Fruit fly (Drosophila melanogaster) whole organism, wandering third instar larva: ENCODE measurements around the gene CG43098.

ENCODE experiments used
- Abd-B ChIP-seq: fragments of >200 bp; optimal IDR thresholded peaks from 2 replicates; lab custom pipeline; 2017; ENCODE audit warnings: missing biosample characterization, missing genetic modification characterization
- CG32264 ChIP-seq: fragments of 200-800 bp; sonication (Bioruptor generic); optimal IDR thresholded peaks from 2 replicates; lab custom pipeline; 2016; ENCODE audit warnings: missing biosample characterization, missing genetic modification characterization
- CG9705 ChIP-seq: fragments of 200-800 bp; sonication (Bioruptor generic); optimal IDR thresholded peaks from 2 replicates; lab custom pipeline; 2018; ENCODE audit warnings: missing biosample characterization, mild to moderate bottlenecking, missing genetic modification characterization
- CrebA ChIP-seq: fragments of 200-800 bp; sonication (Bioruptor generic); optimal IDR thresholded peaks from 2 replicates; lab custom pipeline; 2016; ENCODE audit warnings: missing biosample characterization, mild to moderate bottlenecking, missing genetic modification characterization, borderline replicate concordance
- Dfd ChIP-seq: fragments of >200 bp; optimal IDR thresholded peaks from 2 replicates; lab custom pipeline; 2017; ENCODE audit warnings: missing biosample characterization, missing genetic modification characterization
- Dif ChIP-seq: fragments of 200-275, 200-300 bp; sonication (Bioruptor generic); optimal IDR thresholded peaks from 2 replicates; lab custom pipeline; 2018; ENCODE audit warnings: missing biosample characterization, missing genetic modification characterization; ENCODE audit not compliant: partially characterized antibody
- GATAd ChIP-seq: sonication (Bioruptor generic); optimal IDR thresholded peaks from 2 replicates; lab custom pipeline; 2016; ENCODE audit warnings: missing biosample characterization, missing genetic modification characterization
- HLH106 ChIP-seq: fragments of 200-800 bp; optimal IDR thresholded peaks from 3 replicates; lab custom pipeline; 2019; ENCODE audit warnings: missing biosample characterization, mild to moderate bottlenecking, missing genetic modification characterization, moderate library complexity
- Hnf4 ChIP-seq: fragments of 200-800 bp; sonication (Bioruptor generic); optimal IDR thresholded peaks from 2 replicates; lab custom pipeline; 2016; ENCODE audit warnings: missing biosample characterization, mild to moderate bottlenecking, missing genetic modification characterization
- Hr78 ChIP-seq: fragments of >200 bp; optimal IDR thresholded peaks from 2 replicates; lab custom pipeline; 2017; ENCODE audit warnings: missing biosample characterization, missing genetic modification characterization
- Hr83 ChIP-seq: fragments of 200-300 bp; sonication (Bioruptor generic); optimal IDR thresholded peaks from 2 replicates; lab custom pipeline; 2016; ENCODE audit warnings: missing biosample characterization, mild to moderate bottlenecking, missing genetic modification characterization, moderate library complexity; ENCODE audit not compliant: poor library complexity, severe bottlenecking
- Jra ChIP-seq: sonication (Bioruptor generic); optimal IDR thresholded peaks from 2 replicates; lab custom pipeline; 2016; ENCODE audit warnings: missing biosample characterization, missing genetic modification characterization
- Mio ChIP-seq: sonication (Bioruptor generic); optimal IDR thresholded peaks from 2 replicates; lab custom pipeline; 2016; ENCODE audit warnings: missing biosample characterization, missing genetic modification characterization
- Myc ChIP-seq: fragments of >200 bp; optimal IDR thresholded peaks from 2 replicates; lab custom pipeline; 2017
- N ChIP-seq: fragments of >200 bp; optimal IDR thresholded peaks from 2 replicates; lab custom pipeline; 2018; ENCODE audit warnings: missing biosample characterization, missing external identifiers, missing genetic modification characterization
- OdsH ChIP-seq: fragments of 200-800 bp; sonication (Bioruptor generic); optimal IDR thresholded peaks from 2 replicates; lab custom pipeline; 2016; ENCODE audit warnings: missing biosample characterization, mild to moderate bottlenecking, missing genetic modification characterization
- Rel ChIP-seq, 2 experiments: fragments of 200-800 bp; sonication (Bioruptor generic) in 1 of 2; optimal IDR thresholded peaks; 2 replicates in 1 of 2; 3 replicates in 1 of 2; lab custom pipeline; 2016 to 2019; ENCODE audit warnings: mild to moderate bottlenecking in 2 of 2, missing biosample characterization in 2 of 2, missing genetic modification characterization in 2 of 2, moderate library complexity in 1 of 2
- Sp1 ChIP-seq: fragments of 200-800 bp; sonication (Bioruptor generic); optimal IDR thresholded peaks from 3 replicates; lab custom pipeline; 2019; ENCODE audit warnings: missing biosample characterization, mild to moderate bottlenecking, missing genetic modification characterization, moderate library complexity
- Vsx2 ChIP-seq: fragments of 200-300, 225-300 bp; sonication (Bioruptor generic); optimal IDR thresholded peaks from 2 replicates; lab custom pipeline; 2018; ENCODE audit warnings: missing biosample characterization, missing genetic modification characterization; ENCODE audit not compliant: partially characterized antibody
- br ChIP-seq: fragments of 200-800 bp; sonication (Bioruptor generic); optimal IDR thresholded peaks from 2 replicates; lab custom pipeline; 2016; ENCODE audit warnings: missing biosample characterization, missing genetic modification characterization
- brk ChIP-seq: fragments of 200-800 bp; sonication (Bioruptor generic); optimal IDR thresholded peaks from 2 replicates; lab custom pipeline; 2016; ENCODE audit warnings: missing biosample characterization, mild to moderate bottlenecking, missing genetic modification characterization
- dl ChIP-seq, 2 experiments: fragments of 175-275, 200-275 bp in 1 of 2; fragments of 200-275 bp in 1 of 2; sonication (Bioruptor generic); optimal IDR thresholded peaks; lab custom pipeline; 2018; ENCODE audit warnings: mild to moderate bottlenecking in 2 of 2, missing biosample characterization in 2 of 2, missing genetic modification characterization in 2 of 2, moderate library complexity in 2 of 2; ENCODE audit not compliant: partially characterized antibody in 2 of 2, insufficient read depth in 1 of 2
- dmrt93B ChIP-seq: fragments of 200-800 bp; sonication (Bioruptor generic); optimal IDR thresholded peaks from 2 replicates; lab custom pipeline; 2018; ENCODE audit warnings: missing biosample characterization, mild to moderate bottlenecking, missing genetic modification characterization
- dsf ChIP-seq: sonication (Bioruptor generic); optimal IDR thresholded peaks from 2 replicates; lab custom pipeline; 2016; ENCODE audit warnings: missing biosample characterization, missing genetic modification characterization, borderline replicate concordance
- ey ChIP-seq: fragments of 200-800 bp; sonication (Bioruptor generic); optimal IDR thresholded peaks from 2 replicates; lab custom pipeline; 2016; ENCODE audit warnings: missing biosample characterization, missing genetic modification characterization
- foxo ChIP-seq, 2 experiments: fragments of 200-800 bp; sonication (Bioruptor generic); optimal IDR thresholded peaks; 2 replicates in 1 of 2; 3 replicates in 1 of 2; lab custom pipeline; 2016 to 2017; ENCODE audit warnings: missing biosample characterization in 2 of 2, missing genetic modification characterization in 2 of 2
- fru ChIP-seq: fragments of 200-800 bp; sonication (Bioruptor generic); optimal IDR thresholded peaks from 3 replicates; lab custom pipeline; 2016; ENCODE audit warnings: missing biosample characterization, mild to moderate bottlenecking, missing genetic modification characterization
- h ChIP-seq: fragments of 200-800 bp; sonication (Bioruptor generic); optimal IDR thresholded peaks from 3 replicates; lab custom pipeline; 2016; ENCODE audit warnings: missing biosample characterization, mild to moderate bottlenecking, missing genetic modification characterization
- jim ChIP-seq: fragments of 175-275, 200-325 bp; sonication (Bioruptor generic); optimal IDR thresholded peaks from 2 replicates; lab custom pipeline; 2016; ENCODE audit warnings: missing biosample characterization, mild to moderate bottlenecking, missing genetic modification characterization
- lola ChIP-seq: fragments of >200 bp; optimal IDR thresholded peaks from 2 replicates; lab custom pipeline; 2017; ENCODE audit warnings: missing biosample characterization, missing genetic modification characterization
- pan ChIP-seq: fragments of >200 bp; optimal IDR thresholded peaks from 2 replicates; lab custom pipeline; 2017
- psq ChIP-seq: fragments of 200-800 bp; sonication (Bioruptor generic); optimal IDR thresholded peaks from 3 replicates; lab custom pipeline; 2017; ENCODE audit warnings: missing biosample characterization, mild to moderate bottlenecking, missing genetic modification characterization, moderate library complexity
- rgr ChIP-seq: fragments of 200-800 bp; sonication (Bioruptor generic); optimal IDR thresholded peaks from 3 replicates; lab custom pipeline; 2016; ENCODE audit warnings: missing biosample characterization, mild to moderate bottlenecking, missing genetic modification characterization
- sage ChIP-seq: fragments of 200-800 bp; sonication (Bioruptor generic); optimal IDR thresholded peaks from 2 replicates; lab custom pipeline; 2016; ENCODE audit warnings: missing biosample characterization, mild to moderate bottlenecking, missing genetic modification characterization
- sv ChIP-seq: fragments of 200-800 bp; sonication (Bioruptor generic); optimal IDR thresholded peaks from 3 replicates; lab custom pipeline; 2016; ENCODE audit warnings: missing biosample characterization, missing genetic modification characterization
- tai ChIP-seq: sonication (Bioruptor generic); optimal IDR thresholded peaks from 2 replicates; lab custom pipeline; 2016; ENCODE audit warnings: missing biosample characterization, missing genetic modification characterization
- usp ChIP-seq: fragments of >200 bp; optimal IDR thresholded peaks from 2 replicates; lab custom pipeline; 2017; ENCODE audit warnings: missing biosample characterization, missing genetic modification characterization
- woc ChIP-seq: sonication (Bioruptor generic); optimal IDR thresholded peaks from 2 replicates; lab custom pipeline; 2016; ENCODE audit warnings: missing biosample characterization, mild to moderate bottlenecking, missing genetic modification characterization

Gene CG43098

dm6 chr3L:3615082-3615481 is 43.8 kb upstream of the CG43098 start, which contains the start of gene CG10357:
Gene CG10357, plus strand, starts transcription at chr3L:3615382.
- TF ChIP-seq sage = no peak
- TF ChIP-seq GATAd = no peak
- TF ChIP-seq Vsx2 = no peak
- TF ChIP-seq Hnf4 (GFP tag; lab: Kevin White, UChicago) = no peak
- TF ChIP-seq Dfd = no peak
- TF ChIP-seq brk (GFP tag; lab: Kevin White, UChicago) = no peak
- no peak for TF ChIP-seq rgr (GFP tag; lab: Kevin White, UChicago)
- no peak for TF ChIP-seq Jra (GFP tag; lab: Kevin White, UChicago)
- no peak for TF ChIP-seq woc (GFP tag; lab: Kevin White, UChicago)
- no peak for TF ChIP-seq N (GFP tag; lab: Kevin White, UChicago)
- TF ChIP-seq pan (lab: Kevin White, UChicago) = no peak
- no peak for TF ChIP-seq foxo (GFP tag; optimal IDR thresholded peaks at IDR 0.05; lab: Kevin White, UChicago)
- no peak for TF ChIP-seq jim (GFP tag; lab: Kevin White, UChicago)
- TF ChIP-seq Mio (GFP tag; lab: Kevin White, UChicago) = no peak

- TF ChIP-seq ey (GFP tag; lab: Kevin White, UChicago) = peak; percentile 75
- TF ChIP-seq Rel (GFP tag; optimal IDR thresholded peaks at IDR 0.05; lab: Kevin White, UChicago) = no peak
- TF ChIP-seq Rel (tag; optimal IDR thresholded peaks at IDR 0.05; lab: Kevin White, UChicago) = peak; percentile 29
- peak; percentile 83 for TF ChIP-seq rgr (GFP tag; lab: Kevin White, UChicago)
- TF ChIP-seq Vsx2 = no peak
- TF ChIP-seq Hr78 (GFP tag; lab: Kevin White, UChicago) = no peak
- TF ChIP-seq psq = peak; percentile 68
- TF ChIP-seq sv (GFP tag; lab: Kevin White, UChicago) = peak; percentile 73
- TF ChIP-seq tai (GFP tag; lab: Kevin White, UChicago) = peak; percentile 80
- TF ChIP-seq Hnf4 (GFP tag; lab: Kevin White, UChicago) = peak; percentile 64
- TF ChIP-seq jim (GFP tag; lab: Kevin White, UChicago) = no peak
- TF ChIP-seq h (GFP tag; lab: Kevin White, UChicago) = peak; percentile 73
- TF ChIP-seq HLH106 (tag; lab: Kevin White, UChicago) = peak; percentile 71
- TF ChIP-seq dl (GFP tag; optimal IDR thresholded peaks at IDR 0.05; lab: Kevin White, UChicago; ENCODE audit: insufficient read depth in 1 of 2, partially characterized antibody in 2 of 2) = no peak
- TF ChIP-seq Myc = peak; percentile 89
- peak; percentile 8 for TF ChIP-seq Sp1 (GFP tag; lab: Kevin White, UChicago)
- no peak for TF ChIP-seq usp (GFP tag; lab: Kevin White, UChicago)
- TF ChIP-seq CrebA (GFP tag; lab: Kevin White, UChicago) = no peak
- TF ChIP-seq woc (GFP tag; lab: Kevin White, UChicago) = no peak
- no peak for TF ChIP-seq Abd-B
- no peak for TF ChIP-seq Mio (GFP tag; lab: Kevin White, UChicago)
- TF ChIP-seq Dfd = no peak
- peak; percentile 59 for TF ChIP-seq CG9705
- peak; percentile 70 for TF ChIP-seq fru (GFP tag; lab: Kevin White, UChicago)
- peak; percentile 70 for TF ChIP-seq br (GFP tag; lab: Kevin White, UChicago)
- TF ChIP-seq OdsH (GFP tag; lab: Kevin White, UChicago) = peak; percentile 78
- TF ChIP-seq Hr83 (GFP tag; lab: Kevin White, UChicago) = peak; percentile 71
- peak; percentile 42 for TF ChIP-seq Jra (GFP tag; lab: Kevin White, UChicago)
- TF ChIP-seq dsf = no peak
- peak in 1 of 2 experiments; percentile 82 for TF ChIP-seq foxo (GFP tag; optimal IDR thresholded peaks at IDR 0.05; lab: Kevin White, UChicago)
- TF ChIP-seq dmrt93B (GFP tag; lab: Kevin White, UChicago) = peak; percentile 65
- peak; percentile 12 for TF ChIP-seq GATAd
- TF ChIP-seq Dif = no peak
Observed at dm6 chr3L:3616344-3616743, 42.5 kb upstream of the CG43098 start.

dm6 chr3L:3617252-3617651 is 41.6 kb upstream of the CG43098 start:
- TF ChIP-seq tai (GFP tag; lab: Kevin White, UChicago) = peak; percentile 83
- TF ChIP-seq h (GFP tag; lab: Kevin White, UChicago) = peak; percentile 91
- no peak for TF ChIP-seq Myc
- TF ChIP-seq foxo (GFP tag; optimal IDR thresholded peaks at IDR 0.05; lab: Kevin White, UChicago) = peak; percentile 29 to 86
- TF ChIP-seq rgr (GFP tag; lab: Kevin White, UChicago) = peak; percentile 90
- peak; percentile 81 for TF ChIP-seq woc (GFP tag; lab: Kevin White, UChicago)
- peak; percentile 25 for TF ChIP-seq dsf
- TF ChIP-seq Dfd = no peak
- TF ChIP-seq br (GFP tag; lab: Kevin White, UChicago) = peak; percentile 87
- peak; percentile 60 for TF ChIP-seq sage
- peak; percentile 51 for TF ChIP-seq sv (GFP tag; lab: Kevin White, UChicago)
- peak; percentile 85 for TF ChIP-seq Sp1 (GFP tag; lab: Kevin White, UChicago)
- peak; percentile 87 for TF ChIP-seq brk (GFP tag; lab: Kevin White, UChicago)
- no peak for TF ChIP-seq CG9705
- peak; percentile 71 for TF ChIP-seq CG32264 (GFP tag; lab: Kevin White, UChicago)
- no peak for TF ChIP-seq GATAd
- no peak for TF ChIP-seq usp (GFP tag; lab: Kevin White, UChicago)
- TF ChIP-seq jim (GFP tag; lab: Kevin White, UChicago) = no peak
- no peak for TF ChIP-seq Hr78 (GFP tag; lab: Kevin White, UChicago)
- TF ChIP-seq ey (GFP tag; lab: Kevin White, UChicago) = peak; percentile 92
- TF ChIP-seq Hnf4 (GFP tag; lab: Kevin White, UChicago) = peak; percentile 91
- TF ChIP-seq lola = no peak
- TF ChIP-seq Rel (GFP tag; optimal IDR thresholded peaks at IDR 0.05; lab: Kevin White, UChicago) = peak; percentile 30
- peak; percentile 3 for TF ChIP-seq Rel (tag; optimal IDR thresholded peaks at IDR 0.05; lab: Kevin White, UChicago)
- TF ChIP-seq psq = peak; percentile 90
- no peak for TF ChIP-seq Abd-B
- peak; percentile 91 for TF ChIP-seq fru (GFP tag; lab: Kevin White, UChicago)
- no peak for TF ChIP-seq N (GFP tag; lab: Kevin White, UChicago)
- TF ChIP-seq OdsH (GFP tag; lab: Kevin White, UChicago) = peak; percentile 88
- peak; percentile 8 for TF ChIP-seq Hr83 (GFP tag; lab: Kevin White, UChicago)
- TF ChIP-seq dmrt93B (GFP tag; lab: Kevin White, UChicago) = peak; percentile 45
- TF ChIP-seq Jra (GFP tag; lab: Kevin White, UChicago) = peak; percentile 70
- no peak for TF ChIP-seq Vsx2
- no peak for TF ChIP-seq pan (lab: Kevin White, UChicago)
- TF ChIP-seq HLH106 (tag; lab: Kevin White, UChicago) = peak; percentile 81
- TF ChIP-seq CrebA (GFP tag; lab: Kevin White, UChicago) = no peak
- TF ChIP-seq Dif = no peak
